Fruit fly (Drosophila melanogaster) S2 (cell line): Measurements from ENCODE around the gene CG13731.

Experiments
- CG8478 ChIP-seq: fragments of >200 bp; optimal IDR thresholded peaks from 2 replicates; lab custom pipeline; 2018
- CTCF ChIP-seq, 2 experiments: fragments of >200 bp; optimal IDR thresholded peaks; 2 replicates each; lab custom pipeline; 2018

DNA sequence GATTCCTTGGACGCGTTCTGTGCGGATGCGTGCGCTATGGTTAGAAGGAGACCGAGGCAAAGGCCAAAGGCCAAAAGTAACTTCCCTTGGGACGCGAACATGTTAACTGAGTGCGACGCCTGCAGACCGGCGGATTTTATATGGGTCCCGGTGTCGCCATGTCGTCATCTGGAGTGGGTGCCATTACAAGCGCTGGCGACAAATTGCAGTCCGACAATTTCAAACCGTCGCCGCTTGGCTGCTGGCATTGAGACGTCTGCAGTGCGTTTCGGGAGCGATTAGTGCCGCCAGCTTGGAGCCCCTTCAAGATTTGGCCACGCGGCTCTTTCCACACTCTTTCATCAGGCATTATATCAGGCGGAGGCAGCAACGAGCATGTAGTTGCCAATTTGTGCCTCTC, 47.5 kb downstream of the CG13731 start, which contains the start of gene CG13727:
- TF ChIP-seq CG8478 (lab: Kevin White, UChicago) (no peak), CTCF (optimal IDR thresholded peaks at IDR 0.05; lab: Kevin White, UChicago) (no peak)
